Worm (Caenorhabditis elegans) whole organism, mixed stage, embryonic: ENCODE data around the gene C08B6.2.

ENCODE experiments used
- ceh-39 ChIP-seq: fragments of 150-350 bp; optimal IDR thresholded peaks from 2 replicates; lab custom pipeline; 2014; ENCODE audit warnings: missing biosample characterization, missing genetic modification characterization
- ces-1 ChIP-seq: fragments of 150-350 bp; optimal IDR thresholded peaks from 2 replicates; lab custom pipeline; 2014; ENCODE audit warnings: missing biosample characterization, missing genetic modification reagents, missing genetic modification characterization
- elt-1 ChIP-seq: sonication (generic microtip); optimal IDR thresholded peaks from 2 replicates; lab custom pipeline; 2017; ENCODE audit warnings: missing genetic modification characterization, mild to moderate bottlenecking, missing compliant biosample characterization, antibody characterized with exemption, moderate library complexity, borderline replicate concordance; ENCODE audit not compliant: insufficient read depth
- flh-1 ChIP-seq: fragments of 200-800 bp; sonication (Bioruptor generic); optimal IDR thresholded peaks from 2 replicates; lab custom pipeline; 2018; ENCODE audit warnings: mild to moderate bottlenecking, missing genetic modification characterization, moderate library complexity, missing compliant biosample characterization
- lin-13 ChIP-seq: fragments of 150-350 bp; optimal IDR thresholded peaks from 2 replicates; lab custom pipeline; 2014; ENCODE audit warnings: missing biosample characterization, missing genetic modification characterization
- mab-5 ChIP-seq: fragments of 150-350 bp; optimal IDR thresholded peaks from 2 replicates; lab custom pipeline; 2014; ENCODE audit warnings: missing biosample characterization, missing genetic modification characterization
- mep-1 ChIP-seq: fragments of 150-350 bp; optimal IDR thresholded peaks from 2 replicates; lab custom pipeline; 2017; ENCODE audit warnings: missing biosample characterization, missing genetic modification reagents, missing genetic modification characterization, inconsistent platforms
- nhr-28 ChIP-seq: fragments of 150-350 bp; optimal IDR thresholded peaks from 2 replicates; lab custom pipeline; 2014; ENCODE audit warnings: missing biosample characterization, missing genetic modification characterization
- snpc-4 ChIP-seq: fragments of 150-350 bp; optimal IDR thresholded peaks from 2 replicates; lab custom pipeline; 2014; ENCODE audit warnings: missing biosample characterization, missing genetic modification characterization
- tbx-8 ChIP-seq: fragments of 200-800 bp; sonication (Bioruptor generic); optimal IDR thresholded peaks from 2 replicates; lab custom pipeline; 2018; ENCODE audit warnings: mild to moderate bottlenecking, missing genetic modification characterization, moderate library complexity, missing compliant biosample characterization
- unc-62 ChIP-seq: fragments of 150-350 bp; optimal IDR thresholded peaks from 2 replicates; lab custom pipeline; 2014; ENCODE audit warnings: missing biosample characterization, missing genetic modification reagents, missing genetic modification characterization
- ztf-11 ChIP-seq: fragments of 150-350 bp; optimal IDR thresholded peaks from 2 replicates; lab custom pipeline; 2014; ENCODE audit warnings: missing biosample characterization, missing genetic modification characterization

- TF ChIP-seq mep-1 (tag; lab: Kevin White, UChicago): no peak
- no peak for TF ChIP-seq snpc-4 (tag; lab: Kevin White, UChicago)
- TF ChIP-seq ces-1: no peak
- no peak for TF ChIP-seq tbx-8
- no peak for TF ChIP-seq mab-5 (tag; lab: Kevin White, UChicago)
- no peak for TF ChIP-seq nhr-28
- no peak for TF ChIP-seq ztf-11 (tag; lab: Kevin White, UChicago)
- TF ChIP-seq unc-62 (GFP tag; lab: Kevin White, UChicago): no peak
- no peak for TF ChIP-seq flh-1 (GFP tag; lab: Kevin White, UChicago)
- TF ChIP-seq elt-1: no peak
- TF ChIP-seq ceh-39 (tag; lab: Kevin White, UChicago): no peak
- no peak for TF ChIP-seq lin-13
Observed at ce11 chrV:10133277-10133676, 27.8 kb downstream of the C08B6.2 start.
